Fruit fly (Drosophila melanogaster): ENCODE measurements around the gene CG42481.

Gene CG42481

DNA sequence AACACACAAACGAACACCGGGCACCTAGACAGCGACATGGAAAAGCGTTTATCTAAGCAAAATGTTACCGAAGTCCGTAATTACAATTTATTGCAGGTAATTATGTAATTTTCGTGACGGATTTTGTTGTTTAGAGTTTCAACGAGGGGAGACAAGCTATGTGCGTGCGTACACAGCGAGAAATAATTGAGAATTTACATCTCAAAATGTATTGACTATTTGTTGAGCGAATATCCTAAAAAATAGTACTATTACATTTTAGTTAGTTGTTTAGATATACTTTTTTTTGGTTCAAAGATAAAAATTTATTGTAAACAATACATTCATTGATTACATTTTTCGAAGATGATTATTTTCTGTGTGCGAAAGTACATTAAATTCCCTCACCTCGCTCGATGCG lies 36.6 kb downstream of the CG42481 start (continued):
- TF ChIP-seq CG32532 (GFP tag; IDR thresholded peaks at IDR 0.05) (0 out of 2 replicates have a peak, but pooled peaks have one; percentile 4), E2f2 (GFP tag; IDR thresholded peaks at IDR 0.05) (peak; percentile 27; the same call in 1 of the 2 replicates), Hsf (GFP tag; optimal IDR thresholded peaks at IDR 0.05) (peak; percentile 8), wor (GFP tag; IDR thresholded peaks at IDR 0.05) (peak; percentile 24; the same call in 1 of the 2 replicates), stc (GFP tag; IDR thresholded peaks at IDR 0.05) (peak; percentile 51; the same call in 1 of the 2 replicates), CG8924 (tag; optimal IDR thresholded peaks at IDR 0.05) (peak; percentile 27), CG17359 (tag; optimal IDR thresholded peaks at IDR 0.05) (peak; percentile 33), Abd-B (GFP tag; optimal IDR thresholded peaks at IDR 0.05) (peak; percentile 16), unpg (GFP tag; optimal IDR thresholded peaks at IDR 0.05) (peak; percentile 50), CoRest (tag; optimal IDR thresholded peaks at IDR 0.05) (peak; percentile 29), dmrt11E (tag; optimal IDR thresholded peaks at IDR 0.05) (peak; percentile 39), HHEX (GFP tag; optimal IDR thresholded peaks at IDR 0.05) (no peak), nmo (GFP tag; optimal IDR thresholded peaks at IDR 0.05) (peak; percentile 33), kah (GFP tag; optimal IDR thresholded peaks at IDR 0.05) (no peak), CG12391 (tag; optimal IDR thresholded peaks at IDR 0.05) (peak; percentile 43), ttk (GFP tag; IDR thresholded peaks at IDR 0.05) (0 out of 2 replicates have a peak, but pooled peaks have one; percentile 22), ash1 (GFP tag; optimal IDR thresholded peaks at IDR 0.05) (no peak), CG10979 (tag; optimal IDR thresholded peaks at IDR 0.05) (peak; percentile 57), CG12769 (tag; optimal IDR thresholded peaks at IDR 0.05) (peak; percentile 23), CG4820 (GFP tag; optimal IDR thresholded peaks at IDR 0.05) (peak; percentile 12), hkb (optimal IDR thresholded peaks at IDR 0.05) (no peak), hkb (GFP tag; IDR thresholded peaks at IDR 0.05) (peak; percentile 61; the same call in 1 of the 2 replicates), cato (GFP tag; optimal IDR thresholded peaks at IDR 0.05; ENCODE audit: borderline replicate concordance) (no peak), CG4854 (GFP tag; optimal IDR thresholded peaks at IDR 0.05) (no peak), CG2199 (GFP tag; IDR thresholded peaks at IDR 0.05) (0 out of 3 replicates have a peak, but pooled peaks have one; percentile 28), CG18262 (tag; optimal IDR thresholded peaks at IDR 0.05) (peak; percentile 54), CG11504 (tag; optimal IDR thresholded peaks at IDR 0.05) (peak; percentile 60), CG2889 (GFP tag; IDR thresholded peaks at IDR 0.05) (no peak), CG3726 (GFP tag; IDR thresholded peaks at IDR 0.05) (0 out of 3 replicates have a peak, but pooled peaks have one; percentile 17), dpn (GFP tag; optimal IDR thresholded peaks at IDR 0.05) (peak in 1 of 2 experiments; percentile 18), chif (GFP tag; optimal IDR thresholded peaks at IDR 0.05) (peak in 1 of 2 experiments; percentile 3), CG9727 (GFP tag; optimal IDR thresholded peaks at IDR 0.05) (peak; percentile 43), ranshi (GFP tag; IDR thresholded peaks at IDR 0.05) (peak; percentile 42; the same call in 1 of the 2 replicates), prd (optimal IDR thresholded peaks at IDR 0.05) (no peak), prd (GFP tag; IDR thresholded peaks at IDR 0.05) (0 out of 3 replicates have a peak, but pooled peaks have one; percentile 15), Ptx1 (GFP tag; IDR thresholded peaks at IDR 0.05) (peak; percentile 53), vvl (GFP tag; IDR thresholded peaks at IDR 0.05) (peak; percentile 65), Eip74EF (GFP tag; optimal IDR thresholded peaks at IDR 0.05) (peak in 1 of 2 experiments; percentile 17), gt (GFP tag; IDR thresholded peaks at IDR 0.05) (no peak), wdn (GFP tag; IDR thresholded peaks at IDR 0.05) (no peak), D19A (tag; optimal IDR thresholded peaks at IDR 0.05) (peak; percentile 33), zfh1 (GFP tag; IDR thresholded peaks at IDR 0.05) (0 out of 3 replicates have a peak, but pooled peaks have one; percentile 33), sisA (GFP tag; IDR thresholded peaks at IDR 0.05) (peak; percentile 30; the same call in 1 of the 2 replicates), CG15696 (tag; optimal IDR thresholded peaks at IDR 0.05) (peak; percentile 13)
